Fruit fly (Drosophila melanogaster) whole organism, adult: ENCODE results near the gene CG46396.

ENCODE experiments used
- CG11617 ChIP-seq: fragments of 200-800 bp; sonication (Bioruptor generic); optimal IDR thresholded peaks from 2 replicates; lab custom pipeline; 2017; ENCODE audit warnings: mild to moderate bottlenecking, missing biosample characterization, missing genetic modification reagents, missing genetic modification characterization
- CG12768 ChIP-seq: fragments of 200-800 bp; sonication (Bioruptor generic); optimal IDR thresholded peaks from 2 replicates; lab custom pipeline; 2017; ENCODE audit warnings: missing biosample characterization, missing genetic modification characterization, mild to moderate bottlenecking, moderate library complexity, missing genetic modification reagents
- CG14711 ChIP-seq: fragments of 200-800 bp; sonication (Bioruptor generic); optimal IDR thresholded peaks from 2 replicates; lab custom pipeline; 2018; ENCODE audit warnings: missing biosample characterization, mild to moderate bottlenecking, missing genetic modification characterization, moderate library complexity
- CG1620 ChIP-seq: fragments of 200-800 bp; sonication (Bioruptor generic); optimal IDR thresholded peaks from 2 replicates; lab custom pipeline; 2016; ENCODE audit warnings: missing biosample characterization, missing genetic modification characterization
- CG33017 ChIP-seq: fragments of 200-800 bp; sonication (Bioruptor generic); optimal IDR thresholded peaks from 2 replicates; lab custom pipeline; 2018; ENCODE audit warnings: missing biosample characterization, mild to moderate bottlenecking, missing genetic modification characterization, moderate library complexity
- CG5204 ChIP-seq: fragments of 200-800 bp; sonication (Bioruptor generic); optimal IDR thresholded peaks from 2 replicates; lab custom pipeline; 2016; ENCODE audit warnings: missing biosample characterization, missing genetic modification characterization
- CG7045 ChIP-seq: fragments of 200-800 bp; sonication (Bioruptor generic); optimal IDR thresholded peaks from 2 replicates; lab custom pipeline; 2017; ENCODE audit warnings: missing biosample characterization, mild to moderate bottlenecking, missing genetic modification characterization
- CG7101 ChIP-seq: fragments of 200-800 bp; sonication (Bioruptor generic); optimal IDR thresholded peaks from 2 replicates; lab custom pipeline; 2018; ENCODE audit warnings: missing biosample characterization, mild to moderate bottlenecking, missing genetic modification characterization, moderate library complexity
- Clk ChIP-seq: fragments of 200-800 bp; sonication (Bioruptor generic); optimal IDR thresholded peaks from 2 replicates; lab custom pipeline; 2017; ENCODE audit warnings: missing biosample characterization, missing genetic modification characterization
- Mnt ChIP-seq: fragments of 200-800 bp; sonication (Bioruptor generic); optimal IDR thresholded peaks from 2 replicates; lab custom pipeline; 2016; ENCODE audit warnings: missing biosample characterization, mild to moderate bottlenecking, missing genetic modification characterization
- bab1 ChIP-seq: fragments of 200-800 bp; sonication (Bioruptor generic); optimal IDR thresholded peaks from 3 replicates; lab custom pipeline; 2019; ENCODE audit warnings: missing biosample characterization, mild to moderate bottlenecking, missing genetic modification characterization, moderate library complexity
- kay ChIP-seq: fragments of 200-800 bp; sonication (Bioruptor generic); peaks from one replicate; lab custom pipeline; 2016; ENCODE audit warnings: missing biosample characterization, missing genetic modification characterization, borderline replicate concordance
- ovo ChIP-seq: fragments of 200-800 bp; sonication (Bioruptor generic); optimal IDR thresholded peaks from 2 replicates; lab custom pipeline; 2016; ENCODE audit warnings: missing biosample characterization, missing genetic modification characterization
- tj ChIP-seq: fragments of 200-800 bp; sonication (Bioruptor generic); optimal IDR thresholded peaks from 3 replicates; lab custom pipeline; 2017; ENCODE audit warnings: missing biosample characterization, mild to moderate bottlenecking, missing genetic modification characterization, moderate library complexity

dm6 chr3R:6290289-6290688 lies 13.5 kb upstream of the CG46396 start:
- no peak for TF ChIP-seq CG11617 (GFP tag; lab: Kevin White, UChicago)
- TF ChIP-seq Mnt = no peak
- TF ChIP-seq CG33017 (tag; lab: Kevin White, UChicago) = no peak
- no peak for TF ChIP-seq CG1620 (GFP tag; lab: Kevin White, UChicago)
- TF ChIP-seq Clk (GFP tag; lab: Kevin White, UChicago) = no peak
- TF ChIP-seq CG7101 (tag; lab: Kevin White, UChicago) = no peak
- TF ChIP-seq CG12768 (GFP tag; lab: Kevin White, UChicago) = no peak
- no peak for TF ChIP-seq kay
- no peak for TF ChIP-seq bab1 (GFP tag; lab: Kevin White, UChicago)
- TF ChIP-seq ovo (GFP tag; lab: Kevin White, UChicago) = no peak
- TF ChIP-seq CG5204 (GFP tag; lab: Kevin White, UChicago) = no peak
- TF ChIP-seq CG7045 (GFP tag; lab: Kevin White, UChicago) = no peak
- TF ChIP-seq tj (GFP tag; lab: Kevin White, UChicago) = no peak
- TF ChIP-seq CG14711 (tag; lab: Kevin White, UChicago) = no peak
